Worm (Caenorhabditis elegans) whole organism, L4 larva: ENCODE results near the gene cnb-1.

ENCODE experiments used
- ceh-44 ChIP-seq: fragments of 200-800 bp; sonication (Bioruptor generic); IDR thresholded peaks from 2 replicates; pipeline ENCODE4 v1.3.6; 2022; ENCODE audit warnings: missing genetic modification reagents, missing genetic modification characterization, missing compliant biosample characterization
- ces-1 ChIP-seq: fragments of 150-350 bp; sonication (generic microtip); optimal IDR thresholded peaks from 4 replicates; lab custom pipeline; 2014; ENCODE audit warnings: missing biosample characterization, missing genetic modification reagents, missing genetic modification characterization
- dmd-6 ChIP-seq: fragments of 200-800 bp; sonication (Bioruptor generic); IDR thresholded peaks from 2 replicates; pipeline ENCODE4 v1.3.6; 2022; ENCODE audit warnings: missing genetic modification reagents, missing genetic modification characterization, missing compliant biosample characterization
- egl-27 ChIP-seq: sonication (generic microtip); optimal IDR thresholded peaks from 3 replicates; lab custom pipeline; 2017; ENCODE audit warnings: missing biosample characterization, missing genetic modification reagents, missing genetic modification characterization
- fos-1 ChIP-seq: fragments of 150-350 bp; optimal IDR thresholded peaks from 2 replicates; lab custom pipeline; 2014; ENCODE audit warnings: missing biosample characterization, missing genetic modification characterization
- mep-1 ChIP-seq: fragments of 150-350 bp; sonication (generic microtip); optimal IDR thresholded peaks from 3 replicates; lab custom pipeline; 2014; ENCODE audit warnings: missing biosample characterization, missing genetic modification characterization
- nhr-237 ChIP-seq: sonication (generic microtip); optimal IDR thresholded peaks from 2 replicates; lab custom pipeline; 2017; ENCODE audit warnings: missing biosample characterization, missing genetic modification characterization
- nhr-28 ChIP-seq: fragments of 150-350 bp; optimal IDR thresholded peaks from 2 replicates; lab custom pipeline; 2014; ENCODE audit warnings: missing biosample characterization, missing genetic modification characterization
- nhr-77 ChIP-seq: fragments of 150-350 bp; optimal IDR thresholded peaks from 2 replicates; lab custom pipeline; 2014; ENCODE audit warnings: missing biosample characterization, missing genetic modification characterization
- pha-4 ChIP-seq, 2 experiments: fragments of 150-350 bp in 1 of 2; fragments of 200-800 bp in 1 of 2; sonication (Bioruptor generic) in 1 of 2; IDR thresholded peaks in 1 of 2; optimal IDR thresholded peaks in 1 of 2; 2 replicates each; pipeline versions ENCODE4 v1.3.6 to Lab custom; 2014 to 2022; ENCODE audit warnings: missing genetic modification characterization in 2 of 2, missing genetic modification reagents in 2 of 2, missing biosample characterization in 1 of 2, missing compliant biosample characterization in 1 of 2
- tag-97 ChIP-seq: fragments of 200-800 bp; sonication (Bioruptor generic); IDR thresholded peaks from 2 replicates; pipeline ENCODE4 v1.3.6; 2022; ENCODE audit warnings: missing genetic modification characterization, missing compliant biosample characterization
- unc-39 ChIP-seq: sonication (generic microtip); optimal IDR thresholded peaks from 2 replicates; lab custom pipeline; 2017; ENCODE audit warnings: missing biosample characterization, missing genetic modification characterization
- zag-1 ChIP-seq: fragments of 150-350 bp; optimal IDR thresholded peaks from 2 replicates; lab custom pipeline; 2014; ENCODE audit warnings: missing biosample characterization, missing genetic modification characterization
- ztf-7 ChIP-seq: fragments of 150-350 bp; optimal IDR thresholded peaks from 2 replicates; lab custom pipeline; 2014; ENCODE audit warnings: missing biosample characterization, missing genetic modification characterization

- no peak for TF ChIP-seq tag-97
- TF ChIP-seq nhr-77 (tag; lab: Kevin White, UChicago): no peak
- TF ChIP-seq nhr-28: peak; percentile 32
- no peak for TF ChIP-seq ceh-44 (GFP tag; lab: Robert Waterston, UW)
- no peak for TF ChIP-seq egl-27 (tag; lab: Kevin White, UChicago)
- TF ChIP-seq ztf-7 (tag; lab: Kevin White, UChicago): no peak
- no peak for TF ChIP-seq fos-1
- no peak for TF ChIP-seq ces-1 (GFP tag; lab: Kevin White, UChicago)
- no peak for TF ChIP-seq pha-4 (GFP tag; IDR thresholded peaks at IDR 0.05; lab: Robert Waterston, UW)
- TF ChIP-seq pha-4 (tag; optimal IDR thresholded peaks at IDR 0.05; lab: Kevin White, UChicago): no peak
- TF ChIP-seq zag-1 (tag; lab: Kevin White, UChicago): no peak
- TF ChIP-seq mep-1 (tag; lab: Kevin White, UChicago): no peak
- no peak for TF ChIP-seq unc-39 (tag; lab: Kevin White, UChicago)
- no peak for TF ChIP-seq nhr-237
- TF ChIP-seq dmd-6 (GFP tag; lab: Robert Waterston, UW): no peak
Measured at ce11 chrV:11403702-11404101, 28.2 kb downstream of the cnb-1 start.
